Worm (Caenorhabditis elegans) whole organism, L2 larva: ENCODE results near the gene clec-251.

Source experiments
- F13H6.1 ChIP-seq: sonication (generic microtip); optimal IDR thresholded peaks from 2 replicates; lab custom pipeline; 2016; ENCODE audit warnings: missing genetic modification characterization, missing compliant biosample characterization
- R02D3.7 ChIP-seq: fragments of 150-350 bp; optimal IDR thresholded peaks from 2 replicates; lab custom pipeline; 2014; ENCODE audit warnings: missing biosample characterization, missing genetic modification characterization
- Y55F3AM.14 ChIP-seq: fragments of 200-800 bp; sonication (Bioruptor generic); optimal IDR thresholded peaks from 2 replicates; lab custom pipeline; 2018; ENCODE audit warnings: mild to moderate bottlenecking, missing genetic modification characterization, missing compliant biosample characterization
- ZK546.5 ChIP-seq: sonication (generic microtip); optimal IDR thresholded peaks from 2 replicates; lab custom pipeline; 2017; ENCODE audit warnings: missing biosample characterization, missing genetic modification characterization
- alr-1 ChIP-seq: fragments of 150-350 bp; optimal IDR thresholded peaks from 2 replicates; lab custom pipeline; 2014; ENCODE audit warnings: missing biosample characterization, missing genetic modification characterization
- aly-2 ChIP-seq: fragments of 150-350 bp; optimal IDR thresholded peaks from 2 replicates; lab custom pipeline; 2014; ENCODE audit warnings: missing biosample characterization, missing genetic modification characterization
- ama-1 ChIP-seq: fragments of 150-350 bp; optimal IDR thresholded peaks from 2 replicates; lab custom pipeline; 2018; ENCODE audit warnings: inconsistent platforms
- ceh-16 ChIP-seq: fragments of 150-350 bp; optimal IDR thresholded peaks from 2 replicates; lab custom pipeline; 2014; ENCODE audit warnings: missing biosample characterization, missing genetic modification characterization
- ceh-82 ChIP-seq: fragments of 150-350 bp; optimal IDR thresholded peaks from 2 replicates; lab custom pipeline; 2014; ENCODE audit warnings: missing biosample characterization, missing genetic modification characterization
- crh-2 ChIP-seq: sonication (generic microtip); optimal IDR thresholded peaks from 2 replicates; lab custom pipeline; 2017; ENCODE audit warnings: missing biosample characterization, missing genetic modification characterization
- dmd-4 ChIP-seq: sonication (generic microtip); optimal IDR thresholded peaks from 2 replicates; lab custom pipeline; 2017; ENCODE audit warnings: missing biosample characterization, missing genetic modification characterization
- egl-27 ChIP-seq: sonication (generic microtip); optimal IDR thresholded peaks from 3 replicates; lab custom pipeline; 2017; ENCODE audit warnings: missing biosample characterization, missing genetic modification reagents, missing genetic modification characterization
- elt-1 ChIP-seq: fragments of 150-350 bp; optimal IDR thresholded peaks from 2 replicates; lab custom pipeline; 2014; ENCODE audit warnings: missing biosample characterization, missing genetic modification characterization
- elt-3 ChIP-seq: sonication (generic microtip); optimal IDR thresholded peaks from 2 replicates; lab custom pipeline; 2017; ENCODE audit warnings: missing biosample characterization, missing genetic modification characterization
- lin-11 ChIP-seq: fragments of 150-350 bp; sonication (generic microtip); optimal IDR thresholded peaks from 2 replicates; lab custom pipeline; 2014; ENCODE audit warnings: missing biosample characterization, missing genetic modification characterization, inconsistent platforms, mixed read lengths
- lsy-2 ChIP-seq, 2 experiments: fragments of 150-350 bp in 1 of 2; sonication (generic microtip) in 1 of 2; optimal IDR thresholded peaks; 2 replicates each; lab custom pipeline; 2014 to 2017; ENCODE audit warnings: missing biosample characterization in 2 of 2, missing genetic modification characterization in 2 of 2
- mab-5 ChIP-seq: fragments of 150-350 bp; optimal IDR thresholded peaks from 2 replicates; lab custom pipeline; 2014; ENCODE audit warnings: missing biosample characterization, missing genetic modification characterization
- mbf-1 ChIP-seq: sonication (generic microtip); optimal IDR thresholded peaks from 2 replicates; lab custom pipeline; 2017; ENCODE audit warnings: missing biosample characterization, missing genetic modification characterization
- mdl-1 ChIP-seq, 2 experiments: fragments of 150-350 bp in 1 of 2; sonication (generic microtip) in 1 of 2; optimal IDR thresholded peaks; 2 replicates each; lab custom pipeline; 2017; ENCODE audit warnings: missing biosample characterization in 2 of 2, missing genetic modification characterization in 2 of 2
- nhr-10 ChIP-seq: sonication (generic microtip); optimal IDR thresholded peaks from 2 replicates; lab custom pipeline; 2017; ENCODE audit warnings: missing biosample characterization, missing genetic modification characterization
- nhr-11 ChIP-seq: fragments of 150-350 bp; optimal IDR thresholded peaks from 2 replicates; lab custom pipeline; 2014; ENCODE audit warnings: missing biosample characterization, missing genetic modification characterization
- nhr-21 ChIP-seq: fragments of 150-350 bp; optimal IDR thresholded peaks from 2 replicates; lab custom pipeline; 2014; ENCODE audit warnings: missing biosample characterization, missing genetic modification characterization
- nhr-237 ChIP-seq: fragments of 150-350 bp; optimal IDR thresholded peaks from 2 replicates; lab custom pipeline; 2014; ENCODE audit warnings: missing biosample characterization, missing genetic modification characterization
- nhr-25 ChIP-seq: fragments of 150-350 bp; sonication (generic microtip); optimal IDR thresholded peaks from 3 replicates; lab custom pipeline; 2014; ENCODE audit warnings: missing biosample characterization, missing genetic modification characterization
- sem-4 ChIP-seq: fragments of 150-350 bp; optimal IDR thresholded peaks from 2 replicates; lab custom pipeline; 2014; ENCODE audit warnings: missing biosample characterization, missing genetic modification reagents, missing genetic modification characterization
- skn-1 ChIP-seq: sonication (generic microtip); optimal IDR thresholded peaks from 2 replicates; lab custom pipeline; 2017; ENCODE audit warnings: missing biosample characterization, missing genetic modification characterization
- sma-3 ChIP-seq: sonication (generic microtip); optimal IDR thresholded peaks from 2 replicates; lab custom pipeline; 2016; ENCODE audit warnings: missing genetic modification reagents, missing genetic modification characterization, missing compliant biosample characterization
- sma-9 ChIP-seq, 2 experiments: fragments of 150-350 bp in 1 of 2; sonication (generic microtip) in 1 of 2; optimal IDR thresholded peaks; 2 replicates each; lab custom pipeline; 2014 to 2016; ENCODE audit warnings: missing genetic modification characterization in 2 of 2, mild to moderate bottlenecking in 1 of 2, missing biosample characterization in 1 of 2, missing compliant biosample characterization in 1 of 2, missing genetic modification reagents in 1 of 2, moderate library complexity in 1 of 2
- unc-39 ChIP-seq: fragments of 150-350 bp; optimal IDR thresholded peaks from 2 replicates; lab custom pipeline; 2014; ENCODE audit warnings: missing biosample characterization, missing genetic modification characterization
- unc-62 ChIP-seq: fragments of 150-350 bp; optimal IDR thresholded peaks from 2 replicates; lab custom pipeline; 2014; ENCODE audit warnings: missing biosample characterization, missing genetic modification reagents, missing genetic modification characterization
- zag-1 ChIP-seq: fragments of 150-350 bp; optimal IDR thresholded peaks from 2 replicates; lab custom pipeline; 2014; ENCODE audit warnings: missing biosample characterization, missing genetic modification characterization
- ztf-1 ChIP-seq: fragments of 200-800 bp; sonication (Bioruptor generic); conservative IDR thresholded peaks from 2 replicates; pipeline ENCODE4 v1.3.6; 2022; ENCODE audit warnings: missing genetic modification characterization, missing compliant biosample characterization
- ztf-4 ChIP-seq: fragments of 150-350 bp; optimal IDR thresholded peaks from 2 replicates; lab custom pipeline; 2014; ENCODE audit warnings: missing biosample characterization, missing genetic modification characterization

The clec-251 gene

DNA sequence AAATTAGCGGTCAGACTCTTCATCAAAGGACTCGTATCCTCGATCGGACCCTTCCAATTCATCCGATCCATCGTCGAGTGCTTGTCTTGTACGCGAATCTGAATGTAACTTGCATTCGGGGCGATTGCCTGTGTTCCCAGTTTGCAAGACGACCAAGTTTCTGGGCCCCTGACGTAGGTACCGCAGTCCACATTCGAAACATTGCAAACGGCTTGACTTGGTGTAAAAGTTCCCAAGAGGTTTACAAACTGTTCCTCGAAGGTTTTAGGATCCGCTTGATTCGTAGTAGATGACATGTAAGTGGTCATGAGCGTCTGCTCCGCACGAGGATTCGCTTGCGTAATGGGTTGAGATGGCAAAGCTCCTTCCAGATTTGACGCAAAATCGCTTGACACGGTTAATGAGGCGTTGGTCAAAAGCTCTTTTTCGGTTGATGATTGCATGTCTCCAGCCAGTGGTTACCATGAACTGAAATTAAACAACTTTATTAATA, 29.5 kb upstream of the clec-251 start, which contains the start of gene Y17D7B.4:
Y17D7B.4 (minus strand) TSS at position 443 of the 493 bp plus-strand sequence.
- no peak for TF ChIP-seq nhr-21 (tag; lab: Kevin White, UChicago)
- TF ChIP-seq crh-2 (tag; lab: Kevin White, UChicago), result no peak
- no peak for TF ChIP-seq egl-27 (tag; lab: Kevin White, UChicago)
- TF ChIP-seq zag-1, result no peak
- TF ChIP-seq dmd-4 (tag; lab: Kevin White, UChicago), result no peak
- TF ChIP-seq skn-1 (tag; lab: Kevin White, UChicago), result no peak
- no peak for TF ChIP-seq elt-3 (tag; lab: Kevin White, UChicago)
- TF ChIP-seq nhr-11 (tag; lab: Kevin White, UChicago), result no peak
- TF ChIP-seq ZK546.5 (tag; lab: Kevin White, UChicago), result no peak
- TF ChIP-seq lsy-2 (tag; optimal IDR thresholded peaks at IDR 0.05; lab: Kevin White, UChicago), result no peak
- TF ChIP-seq nhr-237 (tag; lab: Kevin White, UChicago), result no peak
- TF ChIP-seq lin-11 (tag; lab: Kevin White, UChicago), result no peak
- TF ChIP-seq ztf-1 (GFP tag; lab: Robert Waterston, UW), result no peak
- no peak for TF ChIP-seq unc-62 (GFP tag; lab: Kevin White, UChicago)
- TF ChIP-seq alr-1 (tag; lab: Kevin White, UChicago), result no peak
- TF ChIP-seq unc-39, result no peak

DNA sequence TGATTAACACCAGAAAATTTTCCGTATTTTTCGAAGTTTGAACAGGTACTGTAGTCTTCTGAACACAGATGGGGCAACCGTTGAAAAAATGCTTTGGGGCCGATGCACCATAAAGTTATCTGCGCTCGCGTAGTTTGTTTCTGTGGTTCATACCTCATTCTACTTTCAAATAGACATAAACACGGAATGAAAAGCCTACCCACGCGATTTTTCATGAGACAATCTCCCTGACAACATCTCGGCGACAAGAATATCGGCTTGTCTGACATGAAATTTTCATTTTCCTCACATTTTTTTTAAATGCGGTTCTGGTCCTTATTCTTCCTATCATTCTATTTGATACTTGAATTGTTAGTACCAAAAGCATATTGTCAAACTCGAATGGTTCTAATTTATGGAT, 26.0 kb upstream of the clec-251 start, which contains the start of gene clec-257:
clec-257 (plus strand) TSS at position 301 of the 400 bp plus-strand sequence.
- TF ChIP-seq mdl-1 (tag; optimal IDR thresholded peaks at IDR 0.05; lab: Kevin White, UChicago) (no peak), ztf-4 (tag; lab: Kevin White, UChicago) (no peak), mbf-1 (tag; lab: Kevin White, UChicago) (no peak), sma-3 (GFP tag; lab: Kevin White, UChicago) (no peak)

DNA sequence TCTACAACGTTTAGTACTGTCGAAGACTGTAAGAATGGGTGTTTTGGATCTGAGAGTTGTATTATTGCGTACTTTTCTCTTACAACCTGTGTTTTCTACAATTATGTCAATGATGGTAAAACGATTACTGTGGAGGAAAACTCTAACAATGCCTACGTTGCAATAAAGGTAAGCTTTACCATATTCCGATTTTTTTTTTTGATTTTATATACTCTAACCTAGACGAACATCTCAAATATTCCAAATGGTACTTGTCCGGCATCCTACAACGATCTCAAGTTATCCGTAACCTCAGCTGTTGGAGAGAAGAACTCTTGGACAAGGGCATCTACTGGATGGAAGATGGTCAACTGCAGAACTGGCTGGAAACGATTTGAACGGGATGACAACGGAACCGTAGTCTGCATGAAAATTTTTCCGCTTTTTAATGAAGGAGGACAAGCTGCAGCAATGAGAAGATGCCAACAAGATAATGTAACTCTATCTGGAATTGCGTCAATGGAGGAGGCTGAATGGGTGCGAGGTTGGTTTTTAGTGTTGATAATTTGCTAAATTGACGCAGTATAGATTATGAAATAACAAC, 25.1 kb upstream of the clec-251 start:
- TF ChIP-seq nhr-25 (tag; lab: Kevin White, UChicago), result no peak
- no peak for TF ChIP-seq mdl-1 (tag; optimal IDR thresholded peaks at IDR 0.05; lab: Kevin White, UChicago)
- no peak for TF ChIP-seq unc-62 (GFP tag; lab: Kevin White, UChicago)
- no peak for TF ChIP-seq elt-1 (tag; lab: Kevin White, UChicago)
- TF ChIP-seq egl-27 (tag; lab: Kevin White, UChicago), result no peak
- TF ChIP-seq crh-2 (tag; lab: Kevin White, UChicago), result no peak
- no peak for TF ChIP-seq sma-9 (GFP tag; optimal IDR thresholded peaks at IDR 0.05; lab: Kevin White, UChicago)
- TF ChIP-seq sma-9 (tag; optimal IDR thresholded peaks at IDR 0.05; lab: Kevin White, UChicago), result no peak
- TF ChIP-seq ama-1, result no peak

DNA sequence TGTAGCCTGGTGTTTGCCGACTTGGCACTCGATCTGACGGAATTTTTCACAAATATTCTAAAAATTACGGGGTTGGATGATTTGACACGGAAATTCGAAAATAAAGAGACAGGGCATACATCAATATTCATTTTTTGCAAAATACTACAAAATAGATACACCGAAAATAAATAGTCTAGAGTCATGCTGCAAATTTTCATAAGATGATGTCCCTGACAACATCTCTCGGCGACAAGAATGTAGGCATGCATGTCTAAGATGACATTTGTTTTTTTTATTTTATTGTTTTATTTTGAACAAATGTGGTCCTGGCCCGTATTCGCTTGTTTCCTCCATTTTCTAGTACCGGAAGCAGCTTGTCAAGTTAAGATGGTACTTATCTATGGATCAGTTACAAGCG, 24.6 kb upstream of the clec-251 start, which contains the start of gene clec-256:
clec-256 (plus strand) TSS at position 301 of the 400 bp plus-strand sequence.
- TF ChIP-seq zag-1 (no peak), lin-11 (tag; lab: Kevin White, UChicago) (no peak), mab-5 (tag; lab: Kevin White, UChicago) (no peak), sem-4 (tag; lab: Kevin White, UChicago) (no peak), ceh-16 (tag; lab: Kevin White, UChicago) (no peak), nhr-25 (tag; lab: Kevin White, UChicago) (no peak), nhr-11 (tag; lab: Kevin White, UChicago) (no peak), ZK546.5 (tag; lab: Kevin White, UChicago) (no peak), crh-2 (tag; lab: Kevin White, UChicago) (no peak), aly-2 (no peak), sma-3 (GFP tag; lab: Kevin White, UChicago) (no peak), ceh-82 (no peak), ztf-4 (tag; lab: Kevin White, UChicago) (no peak), nhr-10 (tag; lab: Kevin White, UChicago) (no peak), dmd-4 (tag; lab: Kevin White, UChicago) (no peak), mdl-1 (tag; optimal IDR thresholded peaks at IDR 0.05; lab: Kevin White, UChicago) (no peak), Y55F3AM.14 (no peak), F13H6.1 (no peak), ama-1 (no peak), R02D3.7 (tag; lab: Kevin White, UChicago) (no peak)
- TF ChIP-seq, all 48 proteins: peak for 0
